Fruit fly (Drosophila melanogaster): ENCODE results near the gene CG11977.

The CG11977 gene

dm6 chr3R:9047561-9048465 lies 50.3 kb downstream of the CG11977 start, which contains the start of gene Rel:
Gene Rel (minus strand): TSS chr3R:9047977.
- peak; percentile 43 for TF ChIP-seq ind (GFP tag; optimal IDR thresholded peaks at IDR 0.05)
- peak; percentile 52 for TF ChIP-seq Fer3 (tag; optimal IDR thresholded peaks at IDR 0.05)
- no peak for TF ChIP-seq CG17186 (GFP tag; optimal IDR thresholded peaks at IDR 0.05)
- no peak for TF ChIP-seq CG18011 (GFP tag; optimal IDR thresholded peaks at IDR 0.05)
- TF ChIP-seq CG31365 (tag; optimal IDR thresholded peaks at IDR 0.05): peak; percentile 11
- peak; percentile 72 for TF ChIP-seq BEAF-32 (GFP tag; optimal IDR thresholded peaks at IDR 0.05)
- TF ChIP-seq CG3065 (GFP tag; optimal IDR thresholded peaks at IDR 0.05): no peak
- TF ChIP-seq ttk (GFP tag; IDR thresholded peaks at IDR 0.05): no peak
- no peak for TF ChIP-seq yki (optimal IDR thresholded peaks at IDR 0.05)
- peak; percentile 88 for TF ChIP-seq CG18262 (tag; optimal IDR thresholded peaks at IDR 0.05)
- peak; percentile 66 for TF ChIP-seq CG12104 (GFP tag; optimal IDR thresholded peaks at IDR 0.05)
- TF ChIP-seq YL-1 (GFP tag; optimal IDR thresholded peaks at IDR 0.05): peak; percentile 12
- peak in 1 of 2 experiments; percentile 34 for TF ChIP-seq Hr78 (GFP tag; optimal IDR thresholded peaks at IDR 0.05)
- no peak for TF ChIP-seq usp (GFP tag; optimal IDR thresholded peaks at IDR 0.05)
- no peak for TF ChIP-seq Rfx (GFP tag; IDR thresholded peaks at IDR 0.05)
- TF ChIP-seq fd3F (GFP tag; optimal IDR thresholded peaks at IDR 0.05): peak; percentile 56
- TF ChIP-seq caup (GFP tag; optimal IDR thresholded peaks at IDR 0.05; ENCODE audit: severe bottlenecking): peak; percentile 52
- TF ChIP-seq NK7.1 (GFP tag; optimal IDR thresholded peaks at IDR 0.05): no peak
- peak; percentile 23 for TF ChIP-seq Chrac-16 (GFP tag; optimal IDR thresholded peaks at IDR 0.05)
- TF ChIP-seq zf30C (GFP tag; optimal IDR thresholded peaks at IDR 0.05): no peak
- peak; percentile 2 for TF ChIP-seq CG2202 (tag; optimal IDR thresholded peaks at IDR 0.05)
- TF ChIP-seq CG2120 (GFP tag; optimal IDR thresholded peaks at IDR 0.05): peak; percentile 28
- no peak for TF ChIP-seq dan (GFP tag; IDR thresholded peaks at IDR 0.05)
- TF ChIP-seq cg (GFP tag; optimal IDR thresholded peaks at IDR 0.05): peak; percentile 75
- peak; percentile 82 for TF ChIP-seq CG7839 (tag; optimal IDR thresholded peaks at IDR 0.05)
- TF ChIP-seq HHEX (GFP tag; optimal IDR thresholded peaks at IDR 0.05): peak; percentile 11
- TF ChIP-seq CG7928 (GFP tag; optimal IDR thresholded peaks at IDR 0.05): peak; percentile 70
- no peak for TF ChIP-seq tna (GFP tag; IDR thresholded peaks at IDR 0.05; ENCODE audit: partially characterized antibody)
- no peak for TF ChIP-seq vfl (GFP tag; optimal IDR thresholded peaks at IDR 0.05)
- peak; percentile 62 for TF ChIP-seq cwo (GFP tag; optimal IDR thresholded peaks at IDR 0.05)
- TF ChIP-seq ase (GFP tag; IDR thresholded peaks at IDR 0.05): no peak
- TF ChIP-seq CG4730 (GFP tag; IDR thresholded peaks at IDR 0.05): no peak
- TF ChIP-seq CoRest (tag; optimal IDR thresholded peaks at IDR 0.05): peak; percentile 90
- TF ChIP-seq stwl (tag; optimal IDR thresholded peaks at IDR 0.05): peak; percentile 4
- TF ChIP-seq Opbp (GFP tag; IDR thresholded peaks at IDR 0.05; ENCODE audit: partially characterized antibody): no peak
- peak; percentile 55 for TF ChIP-seq nerfin-1 (tag; optimal IDR thresholded peaks at IDR 0.05)
- TF ChIP-seq Fer1 (GFP tag; optimal IDR thresholded peaks at IDR 0.05): peak; percentile 41
- peak; percentile 77 for TF ChIP-seq trem (tag; optimal IDR thresholded peaks at IDR 0.05)
- no peak for TF ChIP-seq CG12219 (GFP tag; optimal IDR thresholded peaks at IDR 0.05)
- TF ChIP-seq CG8359 (GFP tag; optimal IDR thresholded peaks at IDR 0.05; ENCODE audit: borderline replicate concordance): no peak
- peak; percentile 75 for TF ChIP-seq Hr3 (GFP tag; optimal IDR thresholded peaks at IDR 0.05)
- TF ChIP-seq CG15479 (GFP tag; optimal IDR thresholded peaks at IDR 0.05): no peak
- peak; percentile 8 for TF ChIP-seq dm (GFP tag; optimal IDR thresholded peaks at IDR 0.05)
- peak; percentile 83 for TF ChIP-seq Ets65A (GFP tag)
- peak; percentile 94 for TF ChIP-seq CG34376 (GFP tag; optimal IDR thresholded peaks at IDR 0.05)
- TF ChIP-seq CG13424 (tag; optimal IDR thresholded peaks at IDR 0.05): peak; percentile 85
- TF ChIP-seq Sox100B (GFP tag; optimal IDR thresholded peaks at IDR 0.05): peak; percentile 84
- TF ChIP-seq CHES-1-like (GFP tag; optimal IDR thresholded peaks at IDR 0.05): peak; percentile 41
